Fruit fly (Drosophila melanogaster): ENCODE results near the gene Setd3.
A peak's percentile ranks its signal among the peaks of the same experiment; 100 is the strongest.

Setd3 gene

DNA sequence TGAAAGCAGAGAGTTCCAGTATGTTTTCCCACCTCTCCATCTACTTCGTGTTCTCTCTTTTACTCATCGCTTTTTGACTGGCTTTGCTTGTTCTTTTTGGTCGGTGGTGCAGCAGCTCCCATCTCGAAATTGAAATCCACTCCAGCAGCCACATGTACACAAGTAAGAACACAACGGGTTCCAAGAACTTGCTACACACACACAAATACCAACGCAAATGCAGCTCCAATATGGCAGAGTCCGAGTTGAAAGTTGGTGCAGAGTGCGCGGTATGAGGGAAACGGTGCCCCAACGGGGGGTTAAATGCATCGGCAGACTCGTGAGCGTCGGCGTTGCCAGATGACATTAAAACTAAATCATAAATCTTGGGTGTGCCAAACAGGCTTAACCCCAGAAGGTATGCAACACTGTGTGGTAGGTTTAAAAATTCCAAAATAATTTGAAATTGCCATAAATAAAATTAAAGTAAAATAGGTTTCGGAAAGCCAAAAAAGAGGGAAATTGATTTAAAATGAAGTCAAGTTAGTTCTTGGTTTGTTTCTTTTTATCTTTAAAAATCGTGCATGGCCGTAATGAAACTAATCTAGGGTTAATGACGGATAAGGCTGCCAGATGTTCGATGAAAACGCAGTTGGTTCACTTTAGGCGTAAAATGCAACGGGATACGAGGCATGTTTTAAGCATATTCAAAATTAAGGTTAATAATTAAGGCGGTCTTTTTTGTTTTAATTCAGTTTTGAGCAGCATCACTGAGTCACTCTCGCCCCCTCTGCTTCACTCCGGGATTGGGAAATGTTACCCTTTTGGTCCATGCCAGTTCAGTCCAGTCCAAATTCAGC lies 29.3 kb upstream of the Setd3 start (continued):
- TF ChIP-seq p53 (GFP tag; optimal IDR thresholded peaks at IDR 0.05) (no peak), ttk (GFP tag; IDR thresholded peaks at IDR 0.05) (no peak), CG9797 (GFP tag; optimal IDR thresholded peaks at IDR 0.05) (no peak), nerfin-2 (GFP tag; IDR thresholded peaks at IDR 0.05; ENCODE audit: partially characterized antibody) (no peak), oc (tag; optimal IDR thresholded peaks at IDR 0.05) (peak; percentile 12), Hr3 (GFP tag; optimal IDR thresholded peaks at IDR 0.05) (no peak), sima (GFP tag; optimal IDR thresholded peaks at IDR 0.05) (no peak), Bgb (GFP tag; IDR thresholded peaks at IDR 0.05; ENCODE audit: partially characterized antibody) (no peak), dmrt99B (tag; optimal IDR thresholded peaks at IDR 0.05) (peak; percentile 50), sug (tag; optimal IDR thresholded peaks at IDR 0.05) (no peak), tin (GFP tag; optimal IDR thresholded peaks at IDR 0.05) (no peak), CG2199 (GFP tag; IDR thresholded peaks at IDR 0.05) (no peak; the same call in 2 of the 3 replicates), row (GFP tag; IDR thresholded peaks at IDR 0.05) (peak; percentile 40; the same call in 2 of the 3 replicates), CG9932 (GFP tag; IDR thresholded peaks at IDR 0.05) (no peak), CG10959 (GFP tag; IDR thresholded peaks at IDR 0.05) (peak; percentile 55; the same call in 1 of the 2 replicates), az2 (GFP tag; optimal IDR thresholded peaks at IDR 0.05) (no peak), bsh (GFP tag; optimal IDR thresholded peaks at IDR 0.05) (peak; percentile 41 to 55), CG5953 (GFP tag; IDR thresholded peaks at IDR 0.05) (no peak), CTCF (GFP tag; optimal IDR thresholded peaks at IDR 0.05) (no peak), CG15479 (GFP tag; optimal IDR thresholded peaks at IDR 0.05) (peak; percentile 5), CG8359 (GFP tag; optimal IDR thresholded peaks at IDR 0.05; ENCODE audit: borderline replicate concordance) (no peak), PHDP (tag; optimal IDR thresholded peaks at IDR 0.05) (peak; percentile 2), maf-S (GFP tag; optimal IDR thresholded peaks at IDR 0.05) (no peak), Sin3A (optimal IDR thresholded peaks at IDR 0.05) (no peak), bcd (GFP tag; optimal IDR thresholded peaks at IDR 0.05) (peak; percentile 19), CG1792 (GFP tag; optimal IDR thresholded peaks at IDR 0.05) (no peak), vnd (GFP tag; IDR thresholded peaks at IDR 0.05; ENCODE audit: partially characterized antibody) (no peak), CG2889 (GFP tag; IDR thresholded peaks at IDR 0.05) (no peak), Hey (tag; optimal IDR thresholded peaks at IDR 0.05) (no peak), CG17802 (tag; optimal IDR thresholded peaks at IDR 0.05) (peak; percentile 6), Atf-2 (GFP tag; optimal IDR thresholded peaks at IDR 0.05) (no peak), CG3838 (GFP tag; optimal IDR thresholded peaks at IDR 0.05) (no peak), ken (GFP tag; IDR thresholded peaks at IDR 0.05) (no peak), CG11560 (tag; IDR thresholded peaks at IDR 0.05) (no peak), YL-1 (GFP tag; optimal IDR thresholded peaks at IDR 0.05) (no peak), h (optimal IDR thresholded peaks at IDR 0.05) (no peak), peb (GFP tag; IDR thresholded peaks at IDR 0.05) (no peak), CG9876 (GFP tag; optimal IDR thresholded peaks at IDR 0.05) (no peak), CG13123 (GFP tag; optimal IDR thresholded peaks at IDR 0.05) (no peak), CG15073 (GFP tag; optimal IDR thresholded peaks at IDR 0.05) (no peak), CG11085 (GFP tag; IDR thresholded peaks at IDR 0.05) (no peak), CG14050 (GFP tag; IDR thresholded peaks at IDR 0.05) (no peak), CG11695 (GFP tag; IDR thresholded peaks at IDR 0.05) (no peak), CG14441 (GFP tag; IDR thresholded peaks at IDR 0.05) (no peak), CG17361 (GFP tag; IDR thresholded peaks at IDR 0.05) (peak; percentile 59), Rfx (GFP tag; IDR thresholded peaks at IDR 0.05) (no peak), stc (GFP tag; IDR thresholded peaks at IDR 0.05) (peak; percentile 64), CG1832 (GFP tag; optimal IDR thresholded peaks at IDR 0.05) (no peak), insv (GFP tag; optimal IDR thresholded peaks at IDR 0.05) (no peak), run (tag; optimal IDR thresholded peaks at IDR 0.05) (no peak), onecut (GFP tag; IDR thresholded peaks at IDR 0.05) (no peak), chif (GFP tag; optimal IDR thresholded peaks at IDR 0.05) (peak in 1 of 2 experiments; percentile 29)
